Worm (Caenorhabditis elegans): Measurements from ENCODE around the gene R05H5.3.

- TF ChIP-seq W03F9.2 (tag; optimal IDR thresholded peaks at IDR 0.05), result no peak
- TF ChIP-seq him-1 (tag; optimal IDR thresholded peaks at IDR 0.05), result no peak
Measured at ce11 chrII:10202275-10202674, 4.8 kb downstream of the R05H5.3 start.

Data from whole organism, L4/young adult.